Fruit fly (Drosophila melanogaster): Measurements from ENCODE around the gene mub.

DNA sequence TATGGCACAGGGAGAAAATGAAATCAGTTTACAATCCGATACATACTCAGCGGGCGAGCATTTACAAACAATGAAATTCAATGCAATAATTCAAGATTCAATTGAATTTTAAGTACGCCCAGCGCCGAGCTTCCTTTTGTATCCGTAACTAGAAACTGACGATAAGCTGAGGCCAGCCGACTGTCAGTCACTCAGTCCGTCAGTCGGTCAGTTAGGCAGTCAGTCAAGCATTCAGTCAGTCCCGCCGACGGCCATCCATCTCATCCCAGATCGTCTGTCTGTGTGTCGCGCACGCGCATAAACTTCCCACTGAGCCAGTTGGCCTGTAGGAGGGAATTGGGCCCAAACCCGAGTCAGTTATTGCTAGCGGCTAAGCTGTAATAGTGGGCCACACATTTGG is 25.1 kb upstream of the mub start:
- TF ChIP-seq tj (GFP tag; optimal IDR thresholded peaks at IDR 0.05), result no peak
- TF ChIP-seq Hr96 (GFP tag; optimal IDR thresholded peaks at IDR 0.05), result no peak
- no peak for TF ChIP-seq CG14711 (tag; optimal IDR thresholded peaks at IDR 0.05)
- TF ChIP-seq CG11617 (GFP tag; optimal IDR thresholded peaks at IDR 0.05), result no peak

Data from whole organism, adult.